Fruit fly (Drosophila melanogaster): Measurements from ENCODE around the gene CG7953.

CG7953 gene

DNA sequence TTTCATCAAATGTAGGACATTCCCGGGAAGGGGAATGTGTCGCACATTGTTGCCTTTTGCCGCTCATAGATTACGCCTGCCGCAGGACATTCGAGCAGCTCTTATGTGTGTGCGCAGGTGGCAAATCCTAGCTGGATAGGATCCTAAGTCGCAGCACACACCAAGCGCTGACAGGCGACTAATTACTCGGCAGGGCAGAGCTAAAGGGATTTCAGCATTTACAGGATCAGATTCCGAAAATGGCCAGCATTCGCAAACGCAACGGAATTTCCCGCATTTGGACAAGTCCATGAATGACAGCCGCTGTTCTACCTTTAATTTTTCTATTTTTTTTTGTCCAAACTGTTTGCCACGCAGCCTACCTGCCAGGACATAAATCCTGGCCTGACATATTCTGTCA, 19.9 kb downstream of the CG7953 start:
- TF ChIP-seq CG7101 (tag; optimal IDR thresholded peaks at IDR 0.05) (no peak), CG12768 (GFP tag; optimal IDR thresholded peaks at IDR 0.05) (no peak), Mnt (GFP tag; optimal IDR thresholded peaks at IDR 0.05) (no peak), CG14711 (tag; optimal IDR thresholded peaks at IDR 0.05) (no peak), CG33017 (tag; optimal IDR thresholded peaks at IDR 0.05) (no peak), Clk (GFP tag; optimal IDR thresholded peaks at IDR 0.05) (no peak), CG11617 (GFP tag; optimal IDR thresholded peaks at IDR 0.05) (no peak), CG5204 (GFP tag; optimal IDR thresholded peaks at IDR 0.05) (no peak), toe (GFP tag; optimal IDR thresholded peaks at IDR 0.05) (no peak), CG7045 (GFP tag; optimal IDR thresholded peaks at IDR 0.05) (no peak)

DNA sequence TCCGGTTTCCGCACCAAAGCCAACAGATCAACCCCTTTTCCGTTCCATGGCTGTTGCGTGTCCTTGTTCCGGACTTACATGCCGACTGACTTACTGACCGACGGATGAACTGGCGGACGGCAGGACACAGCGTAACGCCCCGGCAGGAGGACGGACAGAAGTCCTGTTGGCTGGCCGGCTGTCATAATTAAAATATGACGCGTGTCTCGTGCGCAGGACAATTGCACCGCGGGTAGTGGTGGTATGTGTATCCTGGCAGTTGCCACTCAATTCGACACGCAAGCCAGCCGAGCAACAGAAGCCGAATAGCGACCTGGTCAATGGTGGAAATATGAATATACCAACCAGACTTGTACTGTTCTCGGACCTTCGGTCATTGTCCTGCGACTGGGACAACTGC, 21.7 kb downstream of the CG7953 start:
- TF ChIP-seq Crg-1 (GFP tag; optimal IDR thresholded peaks at IDR 0.05) (no peak), Hr96 (GFP tag; optimal IDR thresholded peaks at IDR 0.05) (no peak), cic (GFP tag; optimal IDR thresholded peaks at IDR 0.05) (no peak), Mnt (GFP tag; optimal IDR thresholded peaks at IDR 0.05) (no peak), tj (GFP tag; optimal IDR thresholded peaks at IDR 0.05) (no peak), cnc (optimal IDR thresholded peaks at IDR 0.05) (no peak), ovo (GFP tag; optimal IDR thresholded peaks at IDR 0.05) (no peak), CG14711 (tag; optimal IDR thresholded peaks at IDR 0.05) (no peak), CG7101 (tag; optimal IDR thresholded peaks at IDR 0.05) (no peak), Clk (GFP tag; optimal IDR thresholded peaks at IDR 0.05) (no peak), kay (GFP tag; ENCODE audit: borderline replicate concordance) (no peak), CG1620 (GFP tag; optimal IDR thresholded peaks at IDR 0.05) (no peak), CG5204 (GFP tag; optimal IDR thresholded peaks at IDR 0.05) (no peak), toe (GFP tag; optimal IDR thresholded peaks at IDR 0.05) (no peak), CG11617 (GFP tag; optimal IDR thresholded peaks at IDR 0.05) (no peak), CG7045 (GFP tag; optimal IDR thresholded peaks at IDR 0.05) (no peak), pad (GFP tag; optimal IDR thresholded peaks at IDR 0.05) (no peak), CG12768 (GFP tag; optimal IDR thresholded peaks at IDR 0.05) (no peak)

- TF ChIP-seq kay (GFP tag; ENCODE audit: borderline replicate concordance) = peak; percentile 62
- TF ChIP-seq CG7045 (GFP tag; optimal IDR thresholded peaks at IDR 0.05) = no peak
These were observed 25.4 kb downstream of the CG7953 start for dm6 chr2L:13873147-13873546.

dm6 chr2L:13876698-13877097, 29.0 kb downstream of the CG7953 start:
- TF ChIP-seq toe (GFP tag; optimal IDR thresholded peaks at IDR 0.05) = no peak
- no peak for TF ChIP-seq Hr96 (GFP tag; optimal IDR thresholded peaks at IDR 0.05)
- no peak for TF ChIP-seq CG12768 (GFP tag; optimal IDR thresholded peaks at IDR 0.05)
- TF ChIP-seq pad (GFP tag; optimal IDR thresholded peaks at IDR 0.05) = no peak
- no peak for TF ChIP-seq cic (GFP tag; optimal IDR thresholded peaks at IDR 0.05)
- TF ChIP-seq CG14711 (tag; optimal IDR thresholded peaks at IDR 0.05) = no peak
- no peak for TF ChIP-seq bab1 (GFP tag; optimal IDR thresholded peaks at IDR 0.05)
- TF ChIP-seq CG11617 (GFP tag; optimal IDR thresholded peaks at IDR 0.05) = no peak
- no peak for TF ChIP-seq CG7101 (tag; optimal IDR thresholded peaks at IDR 0.05)
- TF ChIP-seq Mnt (GFP tag; optimal IDR thresholded peaks at IDR 0.05) = no peak
- TF ChIP-seq ovo (GFP tag; optimal IDR thresholded peaks at IDR 0.05) = no peak

DNA sequence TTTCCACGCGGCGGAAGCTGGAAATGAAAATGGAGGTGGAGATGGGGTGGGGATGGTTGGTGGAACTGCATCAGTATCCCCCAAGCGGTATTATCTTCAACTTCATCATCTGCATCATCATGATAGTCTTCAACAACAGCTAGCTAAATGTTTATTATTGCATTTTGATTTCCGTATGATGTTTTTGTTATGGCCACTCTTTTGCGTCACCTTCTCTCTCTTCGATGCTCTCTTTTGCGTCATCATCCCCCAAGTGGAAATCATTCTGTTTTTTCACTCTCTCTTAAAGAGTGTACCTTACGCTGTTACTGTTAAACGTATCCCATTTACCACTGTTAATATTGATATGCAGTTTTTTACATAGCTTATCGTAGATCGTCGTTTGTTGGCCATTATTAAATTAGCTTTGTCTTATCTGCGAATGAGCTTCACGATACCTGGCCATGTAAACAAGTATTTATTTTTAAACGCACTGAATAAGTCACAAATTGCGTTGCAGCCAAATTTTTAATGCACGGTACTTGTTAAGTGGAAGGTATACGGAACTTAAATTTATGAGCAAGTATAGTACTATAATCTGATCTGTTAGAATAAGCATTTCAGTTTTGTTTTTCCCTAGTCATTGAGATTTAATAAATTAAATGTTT, 30.3 kb downstream of the CG7953 start:
- TF ChIP-seq cic (GFP tag; optimal IDR thresholded peaks at IDR 0.05) (peak; percentile 17), Mnt (GFP tag; optimal IDR thresholded peaks at IDR 0.05) (no peak), CG12768 (GFP tag; optimal IDR thresholded peaks at IDR 0.05) (peak; percentile 16), cnc (optimal IDR thresholded peaks at IDR 0.05) (no peak), CG33017 (tag; optimal IDR thresholded peaks at IDR 0.05) (peak; percentile 2), kay (GFP tag; ENCODE audit: borderline replicate concordance) (peak; percentile 89), CG11617 (GFP tag; optimal IDR thresholded peaks at IDR 0.05) (no peak)

DNA sequence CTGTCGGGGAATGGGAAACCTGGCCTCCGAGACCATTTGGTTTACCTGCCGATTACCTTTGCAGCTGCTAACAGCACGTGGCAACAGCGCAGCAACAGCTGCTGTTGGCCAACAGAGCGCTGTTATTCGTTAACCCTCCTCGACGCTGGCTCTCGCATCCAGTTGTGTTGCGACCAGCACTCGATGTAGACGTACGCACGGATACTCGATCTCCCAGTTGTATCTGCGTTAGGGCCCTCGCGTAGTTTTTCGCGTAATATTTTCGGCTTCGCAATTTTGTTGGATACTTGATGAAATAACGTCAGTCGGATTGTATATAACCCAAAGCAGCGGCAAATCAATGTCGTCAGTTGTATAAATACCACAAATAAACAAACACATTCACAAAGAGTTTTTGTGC, 31.1 kb downstream of the CG7953 start:
- no peak for TF ChIP-seq CG5204 (GFP tag; optimal IDR thresholded peaks at IDR 0.05)
- no peak for TF ChIP-seq pad (GFP tag; optimal IDR thresholded peaks at IDR 0.05)
- TF ChIP-seq CG7101 (tag; optimal IDR thresholded peaks at IDR 0.05) = peak; percentile 17
- TF ChIP-seq CG33017 (tag; optimal IDR thresholded peaks at IDR 0.05) = no peak
- TF ChIP-seq CG7045 (GFP tag; optimal IDR thresholded peaks at IDR 0.05) = no peak
- TF ChIP-seq CG11617 (GFP tag; optimal IDR thresholded peaks at IDR 0.05) = no peak
- TF ChIP-seq kay (GFP tag; ENCODE audit: borderline replicate concordance) = peak; percentile 85
- no peak for TF ChIP-seq CG12768 (GFP tag; optimal IDR thresholded peaks at IDR 0.05)
- TF ChIP-seq ovo (GFP tag; optimal IDR thresholded peaks at IDR 0.05) = no peak
- TF ChIP-seq CG1620 (GFP tag; optimal IDR thresholded peaks at IDR 0.05) = no peak
- TF ChIP-seq Clk (GFP tag; optimal IDR thresholded peaks at IDR 0.05) = no peak
- TF ChIP-seq cic (GFP tag; optimal IDR thresholded peaks at IDR 0.05) = peak; percentile 20
- TF ChIP-seq tj (GFP tag; optimal IDR thresholded peaks at IDR 0.05) = no peak
- TF ChIP-seq Hr96 (GFP tag; optimal IDR thresholded peaks at IDR 0.05) = no peak
- TF ChIP-seq CG14711 (tag; optimal IDR thresholded peaks at IDR 0.05) = peak; percentile 15
- TF ChIP-seq bab1 (GFP tag; optimal IDR thresholded peaks at IDR 0.05) = peak; percentile 36
- no peak for TF ChIP-seq Crg-1 (GFP tag; optimal IDR thresholded peaks at IDR 0.05)
- peak; percentile 20 for TF ChIP-seq Mnt (GFP tag; optimal IDR thresholded peaks at IDR 0.05)
- no peak for TF ChIP-seq cnc (optimal IDR thresholded peaks at IDR 0.05)
- no peak for TF ChIP-seq toe (GFP tag; optimal IDR thresholded peaks at IDR 0.05)
